Fruit fly (Drosophila melanogaster) whole organism, embryonic: ENCODE data around the gene Gbs-70E.

Experiments used
- Atf3 ChIP-seq: fragments of 200-800 bp; sonication (Bioruptor generic); optimal IDR thresholded peaks from 3 replicates; lab custom pipeline; 2016; ENCODE audit warnings: missing biosample characterization, missing genetic modification characterization
- Atf6 ChIP-seq: fragments of 200-800 bp; sonication (Bioruptor generic); IDR thresholded peaks from 2 replicates; pipeline ENCODE4 v1.3.6; 2022; ENCODE audit warnings: missing biosample characterization, missing genetic modification characterization
- CG10321 ChIP-seq: fragments of 200-800 bp; sonication (Bioruptor generic); IDR thresholded peaks from 2 replicates; pipeline ENCODE4 v1.3.6; 2022; ENCODE audit warnings: missing biosample characterization, missing genetic modification characterization
- CG10565 ChIP-seq: fragments of 200-800 bp; sonication (Bioruptor generic); optimal IDR thresholded peaks from 3 replicates; lab custom pipeline; 2016; ENCODE audit warnings: missing biosample characterization, mild to moderate bottlenecking, missing genetic modification characterization
- CG1233 ChIP-seq: fragments of 200-800 bp; sonication (Bioruptor generic); optimal IDR thresholded peaks from 4 replicates; lab custom pipeline; 2018; ENCODE audit warnings: missing biosample characterization, mild to moderate bottlenecking, missing genetic modification characterization
- CG14441 ChIP-seq: fragments of 200-800 bp; sonication (Bioruptor generic); IDR thresholded peaks from 2 replicates; pipeline ENCODE4 v1.3.6; 2022; ENCODE audit warnings: missing biosample characterization, missing genetic modification characterization
- CG14710 ChIP-seq: fragments of 200-800 bp; sonication (Bioruptor generic); optimal IDR thresholded peaks from 3 replicates; lab custom pipeline; 2019; ENCODE audit warnings: missing biosample characterization, mild to moderate bottlenecking, missing genetic modification characterization, moderate library complexity
- CG15073 ChIP-seq: fragments of 200-800 bp; sonication (Bioruptor generic); optimal IDR thresholded peaks from 2 replicates; lab custom pipeline; 2016; ENCODE audit warnings: missing biosample characterization, missing genetic modification characterization
- CG15479 ChIP-seq: fragments of 200-800 bp; sonication (Bioruptor generic); optimal IDR thresholded peaks from 3 replicates; lab custom pipeline; 2019; ENCODE audit warnings: missing biosample characterization, mild to moderate bottlenecking, missing genetic modification characterization, moderate library complexity
- CG1832 ChIP-seq: fragments of 200-800 bp; sonication (Bioruptor generic); optimal IDR thresholded peaks from 2 replicates; lab custom pipeline; 2017; ENCODE audit warnings: missing biosample characterization, mild to moderate bottlenecking, missing genetic modification characterization, inconsistent platforms
- CG18599 ChIP-seq: fragments of 200-800 bp; sonication (Bioruptor generic); optimal IDR thresholded peaks from 3 replicates; lab custom pipeline; 2017; ENCODE audit warnings: missing biosample characterization, missing genetic modification characterization, mild to moderate bottlenecking, moderate library complexity, missing genetic modification reagents
- CG2129 ChIP-seq: fragments of 200-800 bp; sonication (Bioruptor generic); IDR thresholded peaks from 2 replicates; pipeline ENCODE4 v1.3.6; 2022; ENCODE audit warnings: missing biosample characterization, missing genetic modification characterization; ENCODE audit not compliant: partially characterized antibody
- CG4854 ChIP-seq: fragments of 200-800 bp; sonication (Bioruptor generic); optimal IDR thresholded peaks from 2 replicates; lab custom pipeline; 2016; ENCODE audit warnings: missing biosample characterization, missing genetic modification characterization, inconsistent platforms
- CG6854 ChIP-seq: fragments of 200-800 bp; sonication (Bioruptor generic); optimal IDR thresholded peaks from 3 replicates; lab custom pipeline; 2017; ENCODE audit warnings: missing biosample characterization, mild to moderate bottlenecking, missing genetic modification characterization
- CG9727 ChIP-seq: fragments of 200-800 bp; sonication (Bioruptor generic); optimal IDR thresholded peaks from 3 replicates; lab custom pipeline; 2017; ENCODE audit warnings: missing biosample characterization, mild to moderate bottlenecking, missing genetic modification characterization
- Dp ChIP-seq: fragments of 200-800 bp; sonication (Bioruptor generic); optimal IDR thresholded peaks from 2 replicates; lab custom pipeline; 2018; ENCODE audit warnings: missing biosample characterization, mild to moderate bottlenecking, missing genetic modification characterization, moderate library complexity
- ERR ChIP-seq: fragments of 200-800 bp; sonication (Bioruptor generic); optimal IDR thresholded peaks from 2 replicates; lab custom pipeline; 2016; ENCODE audit warnings: missing biosample characterization, missing genetic modification characterization
- Ets65A ChIP-seq: fragments of 200-800 bp; sonication (Bioruptor generic); peaks from one replicate; lab custom pipeline; 2016; ENCODE audit warnings: missing biosample characterization, missing genetic modification characterization
- Gug ChIP-seq: fragments of 200-800 bp; sonication (Bioruptor generic); IDR thresholded peaks from 4 replicates; pipeline ENCODE4 v1.3.6; 2022; ENCODE audit warnings: missing biosample characterization, missing genetic modification characterization
- Nf-YB ChIP-seq: fragments of 200-800 bp; sonication (Bioruptor generic); optimal IDR thresholded peaks from 3 replicates; lab custom pipeline; 2019; ENCODE audit warnings: missing biosample characterization, mild to moderate bottlenecking, missing genetic modification characterization, moderate library complexity
- Nf-YC ChIP-seq: fragments of 200-800 bp; optimal IDR thresholded peaks from 3 replicates; lab custom pipeline; 2019; ENCODE audit warnings: missing biosample characterization, mild to moderate bottlenecking, missing genetic modification characterization, moderate library complexity
- Opbp ChIP-seq: fragments of 200-800 bp; sonication (Bioruptor generic); IDR thresholded peaks from 3 replicates; pipeline ENCODE4 v1.3.6; 2022; ENCODE audit warnings: missing biosample characterization, missing genetic modification characterization; ENCODE audit not compliant: partially characterized antibody
- Optix ChIP-seq: fragments of 200-800 bp; sonication (Bioruptor generic); IDR thresholded peaks from 3 replicates; pipeline ENCODE4 v1.3.6; 2022; ENCODE audit warnings: missing biosample characterization, missing genetic modification characterization
- TFAM ChIP-seq: fragments of 200-800 bp; sonication (Bioruptor generic); optimal IDR thresholded peaks from 2 replicates; lab custom pipeline; 2017; ENCODE audit warnings: missing biosample characterization, missing genetic modification characterization, inconsistent platforms
- Xrp1 ChIP-seq: fragments of 200-800 bp; sonication (Bioruptor generic); IDR thresholded peaks from 2 replicates; pipeline ENCODE4 v1.3.6; 2022; ENCODE audit warnings: missing biosample characterization, missing genetic modification characterization
- abd-A ChIP-seq: fragments of 200-800 bp; sonication (Bioruptor generic); optimal IDR thresholded peaks from 3 replicates; lab custom pipeline; 2019; ENCODE audit warnings: missing biosample characterization, mild to moderate bottlenecking, missing genetic modification characterization, moderate library complexity
- bbx ChIP-seq: fragments of 200-800 bp; sonication (Bioruptor generic); IDR thresholded peaks from 2 replicates; pipeline ENCODE4 v1.3.6; 2022; ENCODE audit warnings: missing biosample characterization, missing genetic modification characterization; ENCODE audit not compliant: partially characterized antibody
- ems ChIP-seq: fragments of 200-800 bp; sonication (Bioruptor generic); optimal IDR thresholded peaks from 3 replicates; lab custom pipeline; 2016; ENCODE audit warnings: missing biosample characterization, missing genetic modification characterization
- ewg ChIP-seq: fragments of 200-800 bp; sonication (Bioruptor generic); optimal IDR thresholded peaks from 3 replicates; lab custom pipeline; 2017; ENCODE audit warnings: mild to moderate bottlenecking, missing biosample characterization, missing genetic modification reagents, missing genetic modification characterization
- gt ChIP-seq: fragments of 200-800 bp; sonication (Bioruptor generic); IDR thresholded peaks from 2 replicates; pipeline ENCODE4 v1.3.6; 2022; ENCODE audit warnings: missing biosample characterization, missing genetic modification characterization
- kah ChIP-seq: fragments of 200-800 bp; sonication (Bioruptor generic); optimal IDR thresholded peaks from 2 replicates; lab custom pipeline; 2018; ENCODE audit warnings: missing biosample characterization, mild to moderate bottlenecking, missing genetic modification characterization
- nerfin-1 ChIP-seq: fragments of 200-800 bp; sonication (Bioruptor generic); optimal IDR thresholded peaks from 3 replicates; lab custom pipeline; 2019; ENCODE audit warnings: missing biosample characterization, mild to moderate bottlenecking, missing genetic modification characterization, moderate library complexity
- nerfin-2 ChIP-seq: fragments of 200-800 bp; sonication (Bioruptor generic); IDR thresholded peaks from 2 replicates; pipeline ENCODE4 v1.3.6; 2022; ENCODE audit warnings: missing biosample characterization, missing genetic modification characterization; ENCODE audit not compliant: partially characterized antibody
- onecut ChIP-seq: fragments of 200-800 bp; sonication (Bioruptor generic); IDR thresholded peaks from 2 replicates; pipeline ENCODE4 v1.3.6; 2022; ENCODE audit warnings: missing biosample characterization, missing genetic modification characterization
- pfk ChIP-seq: fragments of 200-800 bp; sonication (Bioruptor generic); optimal IDR thresholded peaks from 2 replicates; lab custom pipeline; 2018; ENCODE audit warnings: missing biosample characterization, mild to moderate bottlenecking, missing genetic modification characterization, moderate library complexity
- seq ChIP-seq: fragments of 200-800 bp; sonication (Bioruptor generic); IDR thresholded peaks from 2 replicates; pipeline ENCODE4 v1.3.6; 2022; ENCODE audit warnings: missing biosample characterization, missing genetic modification characterization
- tll ChIP-seq, 2 experiments: fragments of 200-800 bp in 1 of 2; fragments of >200 bp in 1 of 2; sonication (Bioruptor generic) in 1 of 2; optimal IDR thresholded peaks; 2 replicates each; lab custom pipeline; 2017 to 2019; ENCODE audit warnings: missing biosample characterization in 2 of 2, missing genetic modification characterization in 2 of 2, mild to moderate bottlenecking in 1 of 2, moderate library complexity in 1 of 2
- z ChIP-seq: fragments of 200-800 bp; sonication (Bioruptor generic); IDR thresholded peaks from 3 replicates; pipeline ENCODE4 v1.3.6; 2022; ENCODE audit warnings: missing biosample characterization, missing genetic modification characterization

Gene Gbs-70E

dm6 chr3L:14590964-14591363, 40.2 kb upstream of the Gbs-70E start (continued):
- TF ChIP-seq abd-A (tag; lab: Kevin White, UChicago): peak; percentile 93
- no peak for TF ChIP-seq CG6854
- no peak for TF ChIP-seq Gug
- TF ChIP-seq CG18599 (GFP tag; lab: Kevin White, UChicago): peak; percentile 19
- TF ChIP-seq CG1233 (GFP tag; lab: Kevin White, UChicago): no peak
- TF ChIP-seq Nf-YC: peak; percentile 77
- peak; percentile 61 for TF ChIP-seq Ets65A (GFP tag; lab: Kevin White, UChicago)
- 0 out of 3 replicates have a peak, but pooled peaks have one; percentile 31 for TF ChIP-seq z (GFP tag; lab: Robert Waterston, UW)
- TF ChIP-seq seq (GFP tag; lab: Robert Waterston, UW): 0 out of 2 replicates have a peak, but pooled peaks have one; percentile 37

DNA sequence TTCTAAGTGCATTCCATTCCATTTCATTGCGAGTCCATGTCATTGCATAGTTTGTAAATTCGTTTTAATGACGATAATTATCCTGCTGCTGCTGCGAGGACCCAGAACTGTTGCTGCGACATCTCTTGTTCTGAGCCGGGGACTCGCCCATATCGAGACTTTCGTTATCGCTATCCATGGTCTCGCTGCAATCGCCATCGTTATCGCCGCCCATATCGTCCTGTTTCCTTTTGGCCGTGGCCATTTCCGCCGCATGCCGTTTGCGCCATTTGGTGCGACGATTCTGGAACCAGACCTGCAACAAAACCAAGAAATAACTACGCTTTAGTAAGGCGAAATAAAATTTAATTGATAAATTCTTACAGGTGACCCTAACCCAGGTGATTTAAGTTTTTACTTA, 33.0 kb upstream of the Gbs-70E start:
- TF ChIP-seq Atf6 (GFP tag; lab: Robert Waterston, UW): no peak
- TF ChIP-seq nerfin-2: no peak
- TF ChIP-seq CG2129 (GFP tag; lab: Robert Waterston, UW): no peak
- TF ChIP-seq CG4854 (GFP tag; lab: Kevin White, UChicago): no peak
- no peak for TF ChIP-seq CG14710 (tag; lab: Kevin White, UChicago)
- TF ChIP-seq CG10565 (GFP tag; lab: Kevin White, UChicago): no peak
- TF ChIP-seq kah (GFP tag; lab: Kevin White, UChicago): no peak
- no peak for TF ChIP-seq Xrp1 (GFP tag; lab: Robert Waterston, UW)
- TF ChIP-seq Optix (GFP tag; lab: Robert Waterston, UW): no peak
- 0 out of 3 replicates have a peak, but pooled peaks have one; percentile 10 for TF ChIP-seq Opbp
- TF ChIP-seq Ets65A (GFP tag; lab: Kevin White, UChicago): peak; percentile 74
- peak; percentile 67 for TF ChIP-seq CG15479 (GFP tag; lab: Kevin White, UChicago)

dm6 chr3L:14582736-14583135, 32.0 kb upstream of the Gbs-70E start:
- TF ChIP-seq tll (GFP tag; optimal IDR thresholded peaks at IDR 0.05; lab: Kevin White, UChicago): peak in 1 of 2 experiments; percentile 96
- TF ChIP-seq Ets65A (GFP tag; lab: Kevin White, UChicago): peak; percentile 85
- no peak for TF ChIP-seq TFAM (GFP tag; lab: Kevin White, UChicago)

- TF ChIP-seq ewg (GFP tag; lab: Kevin White, UChicago) (peak; percentile 92), ems (GFP tag; lab: Kevin White, UChicago) (no peak), gt (GFP tag; lab: Robert Waterston, UW) (no peak), CG14441 (GFP tag; lab: Robert Waterston, UW) (no peak), CG9727 (GFP tag; lab: Kevin White, UChicago) (no peak), Nf-YC (peak; percentile 90), onecut (peak; percentile 74), CG10321 (peak; percentile 69), nerfin-1 (tag; lab: Kevin White, UChicago) (peak; percentile 47), CG15073 (GFP tag; lab: Kevin White, UChicago) (no peak), ERR (GFP tag; lab: Kevin White, UChicago) (no peak), seq (GFP tag; lab: Robert Waterston, UW) (0 out of 2 replicates have a peak, but pooled peaks have one; percentile 35), Dp (GFP tag; lab: Kevin White, UChicago) (no peak), pfk (GFP tag; lab: Kevin White, UChicago) (peak; percentile 43), Nf-YB (peak; percentile 65), Atf3 (no peak), abd-A (tag; lab: Kevin White, UChicago) (peak; percentile 91), CG1832 (GFP tag; lab: Kevin White, UChicago) (peak; percentile 63), z (GFP tag; lab: Robert Waterston, UW) (peak; percentile 73; the same call in 2 of the 3 replicates), bbx (peak; percentile 38; the same call in 1 of the 2 replicates)
Measured at dm6 chr3L:14580294-14580693, 29.5 kb upstream of the Gbs-70E start.
